Worm (Caenorhabditis elegans) whole organism, late embryonic: ENCODE results near the gene T25E4.1.

Source experiments
- C08G9.2 ChIP-seq: sonication (generic microtip); optimal IDR thresholded peaks from 2 replicates; lab custom pipeline; 2016; ENCODE audit warnings: mild to moderate bottlenecking, missing genetic modification characterization, moderate library complexity, missing compliant biosample characterization
- C38D4.7 ChIP-seq: fragments of 200-800 bp; sonication (Bioruptor generic); optimal IDR thresholded peaks from 2 replicates; lab custom pipeline; 2018; ENCODE audit warnings: mild to moderate bottlenecking, missing genetic modification characterization, moderate library complexity, missing compliant biosample characterization
- F13H6.1 ChIP-seq: sonication (generic microtip); optimal IDR thresholded peaks from 2 replicates; lab custom pipeline; 2016; ENCODE audit warnings: missing genetic modification characterization, missing compliant biosample characterization
- Y22D7AL.16 ChIP-seq: sonication (generic microtip); optimal IDR thresholded peaks from 2 replicates; lab custom pipeline; 2016; ENCODE audit warnings: missing genetic modification characterization, missing compliant biosample characterization
- ama-1 ChIP-seq: fragments of 150-350 bp; optimal IDR thresholded peaks from 2 replicates; lab custom pipeline; 2014
- ceh-14 ChIP-seq: sonication (generic microtip); optimal IDR thresholded peaks from 2 replicates; lab custom pipeline; 2016; ENCODE audit warnings: missing genotype, missing genetic modification characterization, missing compliant biosample characterization
- ceh-18 ChIP-seq: sonication (generic microtip); optimal IDR thresholded peaks from 2 replicates; lab custom pipeline; 2016; ENCODE audit warnings: missing genetic modification characterization, missing compliant biosample characterization
- ceh-22 ChIP-seq: sonication (generic microtip); optimal IDR thresholded peaks from 2 replicates; lab custom pipeline; 2017; ENCODE audit warnings: missing biosample characterization, missing genetic modification characterization
- ceh-30 ChIP-seq: fragments of 150-350 bp; optimal IDR thresholded peaks from 2 replicates; lab custom pipeline; 2014; ENCODE audit warnings: missing biosample characterization, missing genetic modification characterization
- ceh-31 ChIP-seq: sonication (generic microtip); optimal IDR thresholded peaks from 2 replicates; lab custom pipeline; 2016; ENCODE audit warnings: missing genetic modification characterization, missing compliant biosample characterization
- ceh-34 ChIP-seq: sonication (generic microtip); optimal IDR thresholded peaks from 2 replicates; lab custom pipeline; 2016; ENCODE audit warnings: mild to moderate bottlenecking, missing genetic modification characterization, missing compliant biosample characterization
- ceh-45 ChIP-seq: fragments of 200-800 bp; sonication (Bioruptor generic); IDR thresholded peaks from 2 replicates; pipeline ENCODE4 v1.3.6; 2022; ENCODE audit warnings: missing genetic modification reagents, missing genetic modification characterization, missing compliant biosample characterization
- ceh-48 ChIP-seq: sonication (generic microtip); optimal IDR thresholded peaks from 2 replicates; lab custom pipeline; 2016; ENCODE audit warnings: missing genetic modification characterization, inconsistent platforms, missing compliant biosample characterization
- ceh-6 ChIP-seq: fragments of 200-800 bp; sonication (Bioruptor generic); optimal IDR thresholded peaks from 2 replicates; lab custom pipeline; 2018; ENCODE audit warnings: mild to moderate bottlenecking, missing genetic modification characterization, missing compliant biosample characterization
- che-1 ChIP-seq: sonication (generic microtip); optimal IDR thresholded peaks from 2 replicates; lab custom pipeline; 2016; ENCODE audit warnings: mild to moderate bottlenecking, missing genetic modification characterization, missing compliant biosample characterization
- dmd-4 ChIP-seq: sonication (generic microtip); optimal IDR thresholded peaks from 2 replicates; lab custom pipeline; 2016; ENCODE audit warnings: borderline replicate concordance, missing genetic modification characterization, missing compliant biosample characterization
- dve-1 ChIP-seq: sonication (generic microtip); optimal IDR thresholded peaks from 2 replicates; lab custom pipeline; 2017; ENCODE audit warnings: antibody characterized with exemption, mild to moderate bottlenecking, missing genetic modification characterization, missing compliant biosample characterization
- elt-2 ChIP-seq: sonication (generic microtip); optimal IDR thresholded peaks from 2 replicates; lab custom pipeline; 2016; ENCODE audit warnings: missing genetic modification reagents, missing genetic modification characterization, missing compliant biosample characterization
- elt-4 ChIP-seq: sonication (generic microtip); optimal IDR thresholded peaks from 2 replicates; lab custom pipeline; 2016; ENCODE audit warnings: missing genetic modification characterization, missing compliant biosample characterization
- ets-4 ChIP-seq: sonication (generic microtip); optimal IDR thresholded peaks from 2 replicates; lab custom pipeline; 2016; ENCODE audit warnings: missing genetic modification characterization, missing compliant biosample characterization
- fkh-10 ChIP-seq: fragments of 150-350 bp; optimal IDR thresholded peaks from 2 replicates; lab custom pipeline; 2014; ENCODE audit warnings: missing biosample characterization, missing genetic modification reagents, missing genetic modification characterization
- fkh-6 ChIP-seq: sonication (generic microtip); optimal IDR thresholded peaks from 2 replicates; lab custom pipeline; 2016; ENCODE audit warnings: missing genetic modification characterization, missing compliant biosample characterization
- hlh-13 ChIP-seq: fragments of 200-800 bp; sonication (Bioruptor generic); optimal IDR thresholded peaks from 2 replicates; lab custom pipeline; 2018; ENCODE audit warnings: mild to moderate bottlenecking, missing genetic modification characterization, missing compliant biosample characterization
- hlh-15 ChIP-seq: sonication (generic microtip); optimal IDR thresholded peaks from 2 replicates; lab custom pipeline; 2016; ENCODE audit warnings: missing genetic modification characterization, missing compliant biosample characterization
- hlh-30 ChIP-seq: sonication (generic microtip); optimal IDR thresholded peaks from 2 replicates; lab custom pipeline; 2017; ENCODE audit warnings: antibody characterized with exemption, missing genetic modification characterization, missing compliant biosample characterization; ENCODE audit not compliant: insufficient read depth
- hlh-6 ChIP-seq: sonication (generic microtip); optimal IDR thresholded peaks from 2 replicates; lab custom pipeline; 2016; ENCODE audit warnings: missing genotype, missing genetic modification characterization, missing compliant biosample characterization
- hlh-8 ChIP-seq: sonication (generic microtip); optimal IDR thresholded peaks from 2 replicates; lab custom pipeline; 2016; ENCODE audit warnings: missing genotype, missing genetic modification characterization, missing compliant biosample characterization
- lin-11 ChIP-seq: fragments of 200-800 bp; sonication (Bioruptor generic); optimal IDR thresholded peaks from 2 replicates; lab custom pipeline; 2018; ENCODE audit warnings: mild to moderate bottlenecking, missing genetic modification characterization, missing compliant biosample characterization
- mec-3 ChIP-seq: sonication (generic microtip); optimal IDR thresholded peaks from 2 replicates; lab custom pipeline; 2016; ENCODE audit warnings: borderline replicate concordance, missing genetic modification characterization, missing compliant biosample characterization
- nhr-11 ChIP-seq: fragments of 150-350 bp; optimal IDR thresholded peaks from 2 replicates; lab custom pipeline; 2014; ENCODE audit warnings: missing biosample characterization, missing genetic modification characterization
- odd-2 ChIP-seq: sonication (generic microtip); optimal IDR thresholded peaks from 2 replicates; lab custom pipeline; 2017; ENCODE audit warnings: antibody characterized with exemption, mild to moderate bottlenecking, missing genetic modification characterization, missing compliant biosample characterization
- pha-2 ChIP-seq: sonication (generic microtip); optimal IDR thresholded peaks from 2 replicates; lab custom pipeline; 2017; ENCODE audit warnings: mild to moderate bottlenecking, missing genetic modification characterization, missing compliant biosample characterization
- pha-4 ChIP-seq: fragments of 150-350 bp; optimal IDR thresholded peaks from 2 replicates; lab custom pipeline; 2018; ENCODE audit warnings: missing biosample characterization, missing genetic modification reagents, missing genetic modification characterization
- rnt-1 ChIP-seq: sonication (generic microtip); optimal IDR thresholded peaks from 2 replicates; lab custom pipeline; 2016; ENCODE audit warnings: missing genetic modification characterization, missing compliant biosample characterization
- sox-4 ChIP-seq: sonication (generic microtip); optimal IDR thresholded peaks from 2 replicates; lab custom pipeline; 2017; ENCODE audit warnings: mild to moderate bottlenecking, missing genetic modification characterization, inconsistent platforms, missing compliant biosample characterization
- syd-9 ChIP-seq: sonication (generic microtip); optimal IDR thresholded peaks from 2 replicates; lab custom pipeline; 2016; ENCODE audit warnings: mild to moderate bottlenecking, missing genetic modification characterization, moderate library complexity, missing compliant biosample characterization
- ttx-3 ChIP-seq: sonication (generic microtip); optimal IDR thresholded peaks from 2 replicates; lab custom pipeline; 2016; ENCODE audit warnings: missing genetic modification reagents, missing genetic modification characterization, missing compliant biosample characterization
- unc-42 ChIP-seq: sonication (generic microtip); optimal IDR thresholded peaks from 2 replicates; lab custom pipeline; 2016; ENCODE audit warnings: missing genotype, missing genetic modification characterization, missing compliant biosample characterization
- unc-55 ChIP-seq: sonication (generic microtip); optimal IDR thresholded peaks from 2 replicates; lab custom pipeline; 2017; ENCODE audit warnings: missing biosample characterization, missing genetic modification reagents, missing genetic modification characterization
- zip-5 ChIP-seq: sonication (generic microtip); optimal IDR thresholded peaks from 2 replicates; lab custom pipeline; 2016; ENCODE audit warnings: missing genetic modification characterization, missing compliant biosample characterization

The T25E4.1 gene

DNA sequence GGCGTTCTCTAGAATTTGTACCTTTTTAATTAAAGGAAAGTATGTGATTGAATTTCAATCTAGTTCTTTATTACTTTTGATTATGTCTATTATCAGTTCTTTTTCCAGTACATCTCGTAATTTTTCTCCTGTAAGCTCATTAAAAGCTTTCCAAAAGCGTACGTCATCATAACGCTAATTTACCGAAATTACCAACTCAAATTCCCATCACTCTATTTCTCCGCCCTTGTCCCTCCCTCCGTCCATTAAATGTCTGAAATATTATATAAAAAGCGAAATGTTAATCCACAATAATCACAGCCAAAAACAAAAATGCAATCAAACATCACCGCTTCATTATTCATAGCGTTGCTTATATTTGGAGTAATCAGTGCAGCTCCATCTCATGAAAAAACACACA lies 23.8 kb upstream of the T25E4.1 start, which contains the start of gene ins-12:
Gene ins-12 (plus strand): TSS at position 301 of the 400 bp plus-strand sequence.
- TF ChIP-seq rnt-1 (tag; lab: Kevin White, UChicago) (no peak), ceh-6 (no peak), pha-4 (tag; lab: Kevin White, UChicago) (no peak), elt-2 (tag; lab: Kevin White, UChicago) (no peak), nhr-11 (no peak), elt-4 (no peak), lin-11 (tag; lab: Kevin White, UChicago) (no peak), zip-5 (tag; lab: Kevin White, UChicago) (no peak), Y22D7AL.16 (no peak), unc-42 (tag; lab: Kevin White, UChicago) (no peak), pha-2 (no peak), C38D4.7 (GFP tag; lab: Kevin White, UChicago) (no peak), hlh-15 (tag; lab: Kevin White, UChicago) (no peak), odd-2 (no peak), ceh-14 (tag; lab: Kevin White, UChicago) (no peak), fkh-10 (no peak), syd-9 (tag; lab: Kevin White, UChicago) (no peak), mec-3 (tag; lab: Kevin White, UChicago) (no peak), F13H6.1 (tag; lab: Kevin White, UChicago) (no peak)

DNA sequence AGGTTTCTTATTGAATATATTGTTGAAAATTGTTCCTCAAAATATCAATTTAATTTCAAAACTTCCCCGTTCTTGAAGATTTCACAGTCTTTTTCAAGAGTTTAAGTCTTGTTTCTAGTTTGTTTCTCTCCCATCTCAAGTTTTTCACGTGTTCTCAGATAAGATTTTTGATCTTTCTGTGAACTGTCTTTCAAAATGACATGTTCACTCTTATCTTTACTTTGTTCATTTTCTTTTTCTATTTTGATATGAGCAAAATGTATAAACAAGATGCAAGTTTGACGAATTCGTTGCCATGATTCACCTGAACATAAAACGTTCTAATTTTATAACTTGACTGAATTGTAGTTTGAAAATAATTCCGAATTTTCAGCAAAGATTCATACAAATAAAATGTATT lies 23.3 kb upstream of the T25E4.1 start:
- TF ChIP-seq zip-5 (tag; lab: Kevin White, UChicago) (no peak), ceh-34 (no peak), ets-4 (tag; lab: Kevin White, UChicago) (no peak), sox-4 (no peak), hlh-15 (tag; lab: Kevin White, UChicago) (no peak), hlh-30 (tag; lab: Kevin White, UChicago) (no peak), rnt-1 (tag; lab: Kevin White, UChicago) (no peak), pha-2 (no peak), hlh-13 (GFP tag; lab: Kevin White, UChicago) (no peak), ceh-6 (no peak), ceh-48 (tag; lab: Kevin White, UChicago) (no peak), hlh-8 (tag; lab: Kevin White, UChicago) (no peak), elt-4 (no peak), ceh-18 (tag; lab: Kevin White, UChicago) (no peak)

DNA sequence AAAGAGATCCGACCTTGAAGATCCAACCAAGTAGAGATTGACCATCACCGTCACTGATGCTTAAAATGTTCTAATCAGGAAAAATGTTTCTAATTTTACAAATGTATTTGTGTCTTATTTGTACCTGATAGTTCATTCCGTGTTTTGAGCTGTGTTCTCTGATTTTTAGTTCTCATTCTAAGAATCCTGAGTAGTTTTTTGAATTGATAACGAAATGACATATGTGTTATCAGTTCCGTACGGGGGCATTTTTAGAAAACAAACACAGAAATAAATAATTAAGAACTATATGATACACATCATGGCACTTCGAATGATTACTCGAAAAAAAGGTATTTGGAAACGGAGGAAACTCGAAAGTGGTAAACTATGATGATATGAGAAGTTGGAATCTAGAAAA lies 22.6 kb upstream of the T25E4.1 start:
- TF ChIP-seq pha-2: no peak
- TF ChIP-seq elt-2 (tag; lab: Kevin White, UChicago): no peak
- no peak for TF ChIP-seq pha-4 (tag; lab: Kevin White, UChicago)
- no peak for TF ChIP-seq fkh-10
- TF ChIP-seq nhr-11: no peak
- no peak for TF ChIP-seq che-1 (tag; lab: Kevin White, UChicago)
- no peak for TF ChIP-seq ceh-30 (tag; lab: Kevin White, UChicago)
- no peak for TF ChIP-seq unc-55 (GFP tag; lab: Kevin White, UChicago)
- no peak for TF ChIP-seq dmd-4 (tag; lab: Kevin White, UChicago)
- no peak for TF ChIP-seq lin-11 (tag; lab: Kevin White, UChicago)
- no peak for TF ChIP-seq Y22D7AL.16
- TF ChIP-seq mec-3 (tag; lab: Kevin White, UChicago): no peak
- TF ChIP-seq C38D4.7 (GFP tag; lab: Kevin White, UChicago): no peak
- no peak for TF ChIP-seq dve-1
- no peak for TF ChIP-seq ceh-31 (tag; lab: Kevin White, UChicago)
- TF ChIP-seq ama-1 (lab: Kevin White, UChicago): no peak
- TF ChIP-seq ceh-22 (tag; lab: Kevin White, UChicago): no peak
- TF ChIP-seq hlh-13 (GFP tag; lab: Kevin White, UChicago): no peak
- TF ChIP-seq ceh-48 (tag; lab: Kevin White, UChicago): no peak
- TF ChIP-seq, all 69 proteins: peak for 0

DNA sequence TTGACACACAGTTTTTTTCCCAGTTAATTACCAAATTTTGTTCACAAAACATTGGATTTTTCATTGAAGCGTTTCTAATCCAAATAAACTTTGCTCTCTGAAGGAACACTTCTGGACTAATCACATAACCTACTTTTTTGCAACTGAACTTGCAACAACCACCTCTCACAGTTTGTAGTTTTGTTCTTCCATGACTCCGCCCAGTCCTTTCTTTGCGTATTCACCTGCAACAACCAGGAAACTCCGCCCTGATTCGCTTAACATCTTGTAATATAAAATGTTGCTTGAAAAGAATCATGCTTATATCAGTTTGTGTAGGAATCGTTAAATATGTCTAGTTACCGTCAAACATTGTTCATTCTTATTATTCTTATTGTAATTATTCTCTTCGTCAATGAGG lies 21.7 kb upstream of the T25E4.1 start, which contains the start of gene ins-11:
Gene ins-11 (plus strand): TSS at position 301 of the 400 bp plus-strand sequence.
- TF ChIP-seq fkh-6 (tag; lab: Kevin White, UChicago) (no peak), nhr-11 (no peak), ceh-6 (no peak), ceh-14 (tag; lab: Kevin White, UChicago) (no peak), fkh-10 (no peak), C08G9.2 (tag; lab: Kevin White, UChicago) (no peak), ttx-3 (no peak), elt-2 (tag; lab: Kevin White, UChicago) (no peak), ceh-45 (GFP tag; lab: Robert Waterston, UW) (no peak), hlh-6 (tag; lab: Kevin White, UChicago) (no peak)
